Fruit fly (Drosophila melanogaster) whole organism, embryonic: ENCODE data around the gene Dif.

Experiments used
- Bteb2 ChIP-seq: fragments of 200-800 bp; sonication (Bioruptor generic); optimal IDR thresholded peaks from 2 replicates; lab custom pipeline; 2016; ENCODE audit warnings: missing biosample characterization, missing genetic modification characterization
- CG10321 ChIP-seq: fragments of 200-800 bp; sonication (Bioruptor generic); IDR thresholded peaks from 2 replicates; pipeline ENCODE4 v1.3.6; 2022; ENCODE audit warnings: missing biosample characterization, missing genetic modification characterization
- CG10366 ChIP-seq: fragments of 200-800 bp; sonication (Bioruptor generic); IDR thresholded peaks from 2 replicates; pipeline ENCODE4 v1.3.6; 2022; ENCODE audit warnings: missing biosample characterization, missing genetic modification characterization
- CG11456 ChIP-seq: fragments of 200-800 bp; sonication (Bioruptor generic); IDR thresholded peaks from 3 replicates; pipeline ENCODE4 v1.3.6; 2022; ENCODE audit warnings: missing biosample characterization, missing genetic modification characterization
- CG12744 ChIP-seq: fragments of 200-800 bp; sonication (Bioruptor generic); optimal IDR thresholded peaks from 2 replicates; lab custom pipeline; 2016; ENCODE audit warnings: missing biosample characterization, missing genetic modification characterization
- CG13287 ChIP-seq: fragments of 200-800 bp; sonication (Bioruptor generic); IDR thresholded peaks from 2 replicates; pipeline ENCODE4 v1.3.6; 2022; ENCODE audit warnings: missing biosample characterization, missing genetic modification characterization; ENCODE audit not compliant: partially characterized antibody
- CG15011 ChIP-seq: fragments of 200-800 bp; sonication (Bioruptor generic); optimal IDR thresholded peaks from 3 replicates; lab custom pipeline; 2018; ENCODE audit warnings: missing biosample characterization, mild to moderate bottlenecking, missing genetic modification characterization
- CG1602 ChIP-seq: fragments of 200-800 bp; sonication (Bioruptor generic); optimal IDR thresholded peaks from 3 replicates; lab custom pipeline; 2016; ENCODE audit warnings: missing biosample characterization, missing genetic modification characterization
- CG17912 ChIP-seq: fragments of 200-800 bp; sonication (Bioruptor generic); optimal IDR thresholded peaks from 2 replicates; lab custom pipeline; 2018; ENCODE audit warnings: missing biosample characterization, mild to moderate bottlenecking, missing genetic modification characterization
- CG1792 ChIP-seq: fragments of 200-800 bp; sonication (Bioruptor generic); optimal IDR thresholded peaks from 2 replicates; lab custom pipeline; 2016; ENCODE audit warnings: missing biosample characterization, missing genetic modification characterization
- CG2202 ChIP-seq: fragments of 200-800 bp; sonication (Bioruptor generic); optimal IDR thresholded peaks from 2 replicates; lab custom pipeline; 2018; ENCODE audit warnings: missing biosample characterization, mild to moderate bottlenecking, missing genetic modification characterization
- CG30431 ChIP-seq: fragments of 200-800 bp; sonication (Bioruptor generic); optimal IDR thresholded peaks from 2 replicates; lab custom pipeline; 2017; ENCODE audit warnings: missing biosample characterization, missing genetic modification characterization
- CG42726 ChIP-seq: fragments of 200-800 bp; sonication (Bioruptor generic); IDR thresholded peaks from 2 replicates; pipeline ENCODE4 v1.3.6; 2022; ENCODE audit warnings: missing biosample characterization, missing genetic modification characterization; ENCODE audit not compliant: partially characterized antibody
- CG4730 ChIP-seq: fragments of 200-800 bp; sonication (Bioruptor generic); IDR thresholded peaks from 2 replicates; pipeline ENCODE4 v1.3.6; 2022; ENCODE audit warnings: missing biosample characterization, missing genetic modification characterization
- CG5180 ChIP-seq: fragments of 200-800 bp; sonication (Bioruptor generic); optimal IDR thresholded peaks from 3 replicates; lab custom pipeline; 2017; ENCODE audit warnings: missing biosample characterization, missing genetic modification characterization, mild to moderate bottlenecking, moderate library complexity, missing genetic modification reagents
- CG6683 ChIP-seq: fragments of 200-800 bp; sonication (Bioruptor generic); optimal IDR thresholded peaks from 2 replicates; lab custom pipeline; 2017; ENCODE audit warnings: missing biosample characterization, mild to moderate bottlenecking, missing genetic modification characterization, missing genetic modification reagents
- CG6813 ChIP-seq: fragments of 200-800 bp; sonication (Bioruptor generic); optimal IDR thresholded peaks from 2 replicates; lab custom pipeline; 2017; ENCODE audit warnings: missing biosample characterization, missing genetic modification characterization, mild to moderate bottlenecking, moderate library complexity, missing genetic modification reagents
- CG7839 ChIP-seq: fragments of 200-800 bp; sonication (Bioruptor generic); optimal IDR thresholded peaks from 3 replicates; lab custom pipeline; 2018; ENCODE audit warnings: missing biosample characterization, mild to moderate bottlenecking, missing genetic modification characterization, moderate library complexity
- CG7928 ChIP-seq: fragments of 200-800 bp; sonication (Bioruptor generic); optimal IDR thresholded peaks from 2 replicates; lab custom pipeline; 2017; ENCODE audit warnings: missing biosample characterization, mild to moderate bottlenecking, missing genetic modification characterization
- CG8290 ChIP-seq, 3 experiments: fragments of 200-800 bp; sonication (Bioruptor generic); optimal IDR thresholded peaks; 2 replicates each; lab custom pipeline; 2016 to 2019; ENCODE audit warnings: missing biosample characterization in 3 of 3, missing genetic modification characterization in 3 of 3, mild to moderate bottlenecking in 2 of 3, moderate library complexity in 1 of 3
- CG8765 ChIP-seq: fragments of 200-800 bp; sonication (Bioruptor generic); IDR thresholded peaks from 2 replicates; pipeline ENCODE4 v1.3.6; 2022; ENCODE audit warnings: missing biosample characterization, missing genetic modification characterization
- Ets65A ChIP-seq: fragments of 200-800 bp; sonication (Bioruptor generic); peaks from one replicate; lab custom pipeline; 2016; ENCODE audit warnings: missing biosample characterization, missing genetic modification characterization
- HLH3B ChIP-seq: fragments of 200-800 bp; sonication (Bioruptor generic); IDR thresholded peaks from 2 replicates; pipeline ENCODE4 v1.3.6; 2022; ENCODE audit warnings: missing biosample characterization, missing genetic modification characterization
- Hand ChIP-seq: fragments of 200-800 bp; sonication (Bioruptor generic); optimal IDR thresholded peaks from 2 replicates; lab custom pipeline; 2017; ENCODE audit warnings: mild to moderate bottlenecking, missing biosample characterization, missing genetic modification reagents, missing genetic modification characterization
- Kr ChIP-seq: fragments of 200-800 bp; sonication (Bioruptor generic); optimal IDR thresholded peaks from 2 replicates; lab custom pipeline; 2017; ENCODE audit warnings: missing biosample characterization, mild to moderate bottlenecking, missing genetic modification characterization
- MTF-1 ChIP-seq: fragments of 200-800 bp; sonication (Bioruptor generic); optimal IDR thresholded peaks from 2 replicates; lab custom pipeline; 2018; ENCODE audit warnings: missing biosample characterization, mild to moderate bottlenecking, missing genetic modification characterization, borderline replicate concordance
- Mes4 ChIP-seq: fragments of 200-800 bp; sonication (Bioruptor generic); optimal IDR thresholded peaks from 2 replicates; lab custom pipeline; 2016; ENCODE audit warnings: missing biosample characterization, missing genetic modification characterization
- Nf-YB ChIP-seq: fragments of 200-800 bp; sonication (Bioruptor generic); optimal IDR thresholded peaks from 3 replicates; lab custom pipeline; 2019; ENCODE audit warnings: missing biosample characterization, mild to moderate bottlenecking, missing genetic modification characterization, moderate library complexity
- Ptx1 ChIP-seq: fragments of 200-800 bp; sonication (Bioruptor generic); IDR thresholded peaks from 2 replicates; pipeline ENCODE4 v1.3.6; 2022; ENCODE audit warnings: missing biosample characterization, missing genetic modification characterization
- Ravus ChIP-seq: fragments of 200-800 bp; sonication (Bioruptor generic); IDR thresholded peaks from 2 replicates; pipeline ENCODE4 v1.3.6; 2022; ENCODE audit warnings: missing biosample characterization, missing genetic modification characterization
- Rx ChIP-seq: fragments of 200-800 bp; sonication (Bioruptor generic); IDR thresholded peaks from 2 replicates; pipeline ENCODE4 v1.3.6; 2022; ENCODE audit warnings: missing biosample characterization, missing genetic modification characterization
- Sox100B ChIP-seq: fragments of 200-800 bp; sonication (Bioruptor generic); optimal IDR thresholded peaks from 3 replicates; lab custom pipeline; 2018; ENCODE audit warnings: missing biosample characterization, mild to moderate bottlenecking, missing genetic modification characterization
- Trl ChIP-seq, 3 experiments: fragments of >200 bp in 2 of 3; fragments of 200-800 bp in 1 of 3; sonication (Bioruptor generic) in 1 of 3; optimal IDR thresholded peaks; 2 replicates in 1 of 3; 3 replicates in 2 of 3; lab custom pipeline; 2016 to 2017; ENCODE audit warnings: missing biosample characterization in 1 of 3, missing genetic modification characterization in 1 of 3
- YL-1 ChIP-seq: fragments of 200-800 bp; sonication (Bioruptor generic); optimal IDR thresholded peaks from 3 replicates; lab custom pipeline; 2017; ENCODE audit warnings: missing biosample characterization, mild to moderate bottlenecking, missing genetic modification characterization
- abd-A ChIP-seq: fragments of 200-800 bp; sonication (Bioruptor generic); optimal IDR thresholded peaks from 3 replicates; lab custom pipeline; 2019; ENCODE audit warnings: missing biosample characterization, mild to moderate bottlenecking, missing genetic modification characterization, moderate library complexity
- amos ChIP-seq: fragments of 200-800 bp; sonication (Bioruptor generic); IDR thresholded peaks from 2 replicates; pipeline ENCODE4 v1.3.6; 2022; ENCODE audit warnings: missing biosample characterization, missing genetic modification characterization; ENCODE audit not compliant: partially characterized antibody
- cas ChIP-seq: fragments of 200-800 bp; sonication (Bioruptor generic); IDR thresholded peaks from 2 replicates; pipeline ENCODE4 v1.3.6; 2022; ENCODE audit warnings: missing biosample characterization, missing genetic modification characterization
- ci ChIP-seq: fragments of 200-800 bp; sonication (Bioruptor generic); IDR thresholded peaks from 3 replicates; pipeline ENCODE4 v1.3.6; 2022; ENCODE audit warnings: missing biosample characterization, missing genetic modification characterization
- cwo ChIP-seq: fragments of 200-800 bp; sonication (Bioruptor generic); optimal IDR thresholded peaks from 3 replicates; lab custom pipeline; 2017; ENCODE audit warnings: missing biosample characterization, missing genetic modification characterization, mild to moderate bottlenecking, moderate library complexity, missing genetic modification reagents
- danr ChIP-seq: fragments of 200-800 bp; sonication (Bioruptor generic); IDR thresholded peaks from 2 replicates; pipeline ENCODE4 v1.3.6; 2022; ENCODE audit warnings: missing biosample characterization, missing genetic modification characterization
- ewg ChIP-seq: fragments of 200-800 bp; sonication (Bioruptor generic); optimal IDR thresholded peaks from 3 replicates; lab custom pipeline; 2017; ENCODE audit warnings: mild to moderate bottlenecking, missing biosample characterization, missing genetic modification reagents, missing genetic modification characterization
- fru ChIP-seq: fragments of >200 bp; optimal IDR thresholded peaks from 2 replicates; lab custom pipeline; 2017
- gfzf ChIP-seq: fragments of 200-800 bp; sonication (Bioruptor generic); optimal IDR thresholded peaks from 2 replicates; lab custom pipeline; 2016; ENCODE audit warnings: missing biosample characterization, mild to moderate bottlenecking, missing genetic modification characterization, moderate library complexity
- jing ChIP-seq: fragments of 200-800 bp; sonication (Bioruptor generic); optimal IDR thresholded peaks from 2 replicates; lab custom pipeline; 2018; ENCODE audit warnings: missing biosample characterization, mild to moderate bottlenecking, missing genetic modification characterization
- pb ChIP-seq: fragments of 200-800 bp; sonication (Bioruptor generic); optimal IDR thresholded peaks from 3 replicates; lab custom pipeline; 2016; ENCODE audit warnings: missing biosample characterization, missing genetic modification characterization
- psq ChIP-seq: fragments of 200-800 bp; sonication (Bioruptor generic); optimal IDR thresholded peaks from 2 replicates; lab custom pipeline; 2017; ENCODE audit warnings: missing biosample characterization, missing genetic modification characterization
- slou ChIP-seq: fragments of 200-800 bp; sonication (Bioruptor generic); optimal IDR thresholded peaks from 3 replicates; lab custom pipeline; 2016; ENCODE audit warnings: missing biosample characterization, missing genetic modification characterization
- sr ChIP-seq: fragments of 200-800 bp; sonication (Bioruptor generic); IDR thresholded peaks from 3 replicates; pipeline ENCODE4 v1.3.6; 2022; ENCODE audit warnings: missing biosample characterization, missing genetic modification characterization
- zfh1 ChIP-seq: fragments of 200-800 bp; sonication (Bioruptor generic); IDR thresholded peaks from 3 replicates; pipeline ENCODE4 v1.3.6; 2022; ENCODE audit warnings: missing biosample characterization, missing genetic modification characterization

Gene Dif

dm6 chr2L:17480943-17481580 lies 48.1 kb upstream of the Dif start, which contains the start of the genes fws and Lamtor3 (continued):
- TF ChIP-seq Sox100B (GFP tag; lab: Kevin White, UChicago) (peak; percentile 95), fru (no peak), abd-A (tag; lab: Kevin White, UChicago) (no peak), CG15011 (GFP tag; lab: Kevin White, UChicago) (peak; percentile 94), ewg (GFP tag; lab: Kevin White, UChicago) (peak; percentile 97), ci (GFP tag; lab: Robert Waterston, UW) (peak; percentile 99), MTF-1 (GFP tag; lab: Kevin White, UChicago) (peak; percentile 95), CG10366 (peak; percentile 99), Ptx1 (GFP tag; lab: Robert Waterston, UW) (peak; percentile 99), CG17912 (GFP tag; lab: Kevin White, UChicago) (peak; percentile 19), amos (GFP tag; lab: Robert Waterston, UW) (no peak), Ravus (peak; percentile 96), CG8765 (peak; percentile 99), CG7928 (GFP tag; lab: Kevin White, UChicago) (peak; percentile 83), CG7839 (tag; lab: Kevin White, UChicago) (peak; percentile 99), CG6683 (GFP tag; lab: Kevin White, UChicago) (peak; percentile 94), Bteb2 (GFP tag; lab: Kevin White, UChicago) (peak; percentile 90), CG5180 (peak; percentile 82), zfh1 (GFP tag; lab: Robert Waterston, UW) (peak; percentile 99), CG6813 (GFP tag; lab: Kevin White, UChicago) (peak; percentile 95), slou (GFP tag; lab: Kevin White, UChicago) (peak; percentile 97), Rx (GFP tag; lab: Robert Waterston, UW) (peak; percentile 99), gfzf (GFP tag; lab: Kevin White, UChicago) (no peak), Kr (GFP tag; lab: Kevin White, UChicago) (peak; percentile 29), CG42726 (GFP tag; lab: Robert Waterston, UW) (0 out of 2 replicates have a peak, but pooled peaks have one; percentile 28), jing (GFP tag; lab: Kevin White, UChicago) (peak; percentile 96), CG12744 (GFP tag; lab: Kevin White, UChicago) (peak; percentile 74), Nf-YB (GFP tag; lab: Kevin White, UChicago) (peak; percentile 86), HLH3B (GFP tag; lab: Robert Waterston, UW) (peak; percentile 99), sr (peak; percentile 97), CG13287 (peak; percentile 78), psq (GFP tag; lab: Kevin White, UChicago) (peak; percentile 95), CG10321 (GFP tag; lab: Robert Waterston, UW) (peak; percentile 87), Hand (GFP tag; lab: Kevin White, UChicago) (peak; percentile 92), CG11456 (GFP tag; lab: Robert Waterston, UW) (peak; percentile 99), CG8290 (GFP tag; optimal IDR thresholded peaks at IDR 0.05; lab: Kevin White, UChicago) (peak; percentile 77), CG8290 (tag; optimal IDR thresholded peaks at IDR 0.05; lab: Kevin White, UChicago) (peak in 1 of 2 experiments; percentile 84), CG30431 (GFP tag; lab: Kevin White, UChicago) (peak; percentile 98), cas (peak; percentile 98), YL-1 (GFP tag; lab: Kevin White, UChicago) (peak; percentile 92), danr (GFP tag; lab: Robert Waterston, UW) (peak; percentile 97), CG2202 (tag; lab: Kevin White, UChicago) (peak; percentile 98), CG1792 (GFP tag; lab: Kevin White, UChicago) (peak; percentile 48), Mes4 (GFP tag; lab: Kevin White, UChicago) (peak; percentile 72), CG1602 (GFP tag; lab: Kevin White, UChicago) (peak; percentile 97), pb (GFP tag; lab: Kevin White, UChicago) (peak; percentile 52), Trl (optimal IDR thresholded peaks at IDR 0.05; lab: Kevin White, UChicago) (no peak), Trl (GFP tag; optimal IDR thresholded peaks at IDR 0.05; lab: Kevin White, UChicago) (peak; percentile 77), Ets65A (GFP tag; lab: Kevin White, UChicago) (peak; percentile 98), CG4730 (GFP tag; lab: Robert Waterston, UW) (peak; percentile 99), cwo (peak; percentile 95)
